Worm (Caenorhabditis elegans) whole organism, dauer: ENCODE results near the gene F44F4.3.

Experiments
- unc-62 ChIP-seq: sonication (generic microtip); optimal IDR thresholded peaks from 2 replicates; lab custom pipeline; 2017; ENCODE audit warnings: missing biosample characterization, missing genetic modification reagents, missing genetic modification characterization

The F44F4.3 gene

DNA sequence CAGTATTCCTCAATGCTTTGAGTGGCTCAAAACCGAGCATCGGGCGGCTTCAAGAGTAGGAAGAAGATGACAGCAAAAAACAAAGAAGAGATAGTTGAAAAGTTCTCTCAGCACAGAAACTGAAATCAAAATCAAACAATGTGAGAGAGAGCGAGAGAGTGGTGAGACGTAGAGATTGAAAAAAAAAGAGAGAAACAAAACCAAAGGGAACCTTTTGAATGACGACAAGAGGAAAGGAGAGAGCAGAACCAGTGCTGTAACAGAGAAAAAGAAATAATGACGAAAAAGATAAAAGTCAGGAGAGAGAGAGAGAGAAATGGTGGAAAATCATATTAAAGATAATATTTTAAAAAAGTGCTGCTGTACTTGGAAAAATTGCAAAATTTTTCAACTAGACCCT lies 18.5 kb downstream of the F44F4.3 start:
- no peak for TF ChIP-seq unc-62 (GFP tag; lab: Kevin White, UChicago)

DNA sequence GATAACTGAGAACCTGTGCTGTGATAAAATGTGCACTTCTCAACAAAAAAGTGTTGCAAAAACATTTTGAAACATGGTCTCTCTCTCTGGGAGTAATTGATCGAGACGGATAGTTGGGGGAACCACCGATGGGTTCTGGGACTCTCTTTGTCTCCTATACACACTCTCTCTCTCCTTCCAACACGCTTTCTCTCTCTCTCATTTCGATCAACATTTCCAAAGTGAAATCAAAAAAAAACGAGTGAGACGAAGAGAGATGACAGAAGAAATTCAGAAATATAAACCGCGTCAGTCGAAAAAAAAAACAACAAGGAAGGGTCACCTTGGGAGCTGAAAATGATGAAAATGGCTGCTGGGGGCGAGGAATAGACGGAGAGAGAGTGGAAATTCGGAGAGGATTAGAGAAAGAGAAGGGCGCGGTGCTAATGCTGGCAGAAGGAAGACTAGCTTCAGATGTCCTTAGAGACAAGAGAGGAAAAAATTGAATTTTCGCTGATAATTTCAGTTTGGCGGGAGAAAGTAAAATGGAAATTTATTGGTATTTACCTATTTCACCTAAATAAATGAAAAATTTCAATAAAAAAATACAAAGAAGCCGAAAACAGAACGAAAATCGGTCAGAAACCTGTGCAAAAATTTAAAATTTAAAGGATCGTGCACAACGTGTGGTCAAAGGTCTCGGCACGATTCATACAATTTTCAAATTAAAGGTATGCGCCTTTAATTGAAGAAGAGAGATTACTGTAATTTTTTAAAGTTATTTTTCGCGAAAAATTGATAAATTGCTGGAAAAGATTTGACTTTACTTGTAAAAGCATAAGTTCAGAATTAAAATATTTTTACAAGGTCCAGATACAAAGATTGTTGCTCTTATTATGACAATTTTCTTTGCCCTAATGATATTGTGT lies 22.7 kb downstream of the F44F4.3 start:
- no peak for TF ChIP-seq unc-62 (GFP tag; lab: Kevin White, UChicago)

DNA sequence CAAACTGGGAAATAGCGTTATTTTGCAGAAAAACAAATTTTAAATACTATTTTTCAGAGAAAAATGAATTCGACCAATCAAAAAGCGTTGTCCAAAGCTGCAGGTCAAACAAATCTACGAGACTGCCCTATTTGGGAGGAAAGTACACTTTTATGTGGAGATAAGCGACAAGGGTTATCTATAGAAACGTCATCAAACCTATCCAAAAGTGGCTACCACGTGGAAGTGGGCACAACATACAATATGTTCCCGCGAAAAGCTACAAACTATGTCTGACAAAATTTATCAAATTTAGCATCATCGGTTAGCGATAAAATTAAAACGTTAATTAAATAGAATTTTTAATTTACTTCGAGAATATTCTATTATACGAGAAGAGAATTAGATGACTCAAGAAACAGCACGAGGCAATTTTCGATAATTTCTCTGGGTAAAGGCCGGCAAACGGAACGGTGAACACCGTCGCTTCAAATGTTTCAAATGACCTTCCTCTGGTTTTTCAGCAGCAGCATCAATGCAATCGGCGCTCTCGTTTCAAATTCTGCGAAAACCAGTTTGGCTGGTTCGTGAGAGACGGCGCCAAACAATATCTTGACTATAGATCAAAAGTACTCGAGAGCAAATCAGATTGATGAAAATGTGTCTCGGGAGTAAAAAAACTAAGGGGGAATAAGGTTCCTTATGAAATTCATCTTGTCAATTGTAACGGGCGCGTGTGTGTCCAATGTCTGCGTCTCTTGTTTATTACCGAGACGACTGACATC lies 23.8 kb downstream of the F44F4.3 start:
- TF ChIP-seq unc-62 (GFP tag; lab: Kevin White, UChicago) = no peak

DNA sequence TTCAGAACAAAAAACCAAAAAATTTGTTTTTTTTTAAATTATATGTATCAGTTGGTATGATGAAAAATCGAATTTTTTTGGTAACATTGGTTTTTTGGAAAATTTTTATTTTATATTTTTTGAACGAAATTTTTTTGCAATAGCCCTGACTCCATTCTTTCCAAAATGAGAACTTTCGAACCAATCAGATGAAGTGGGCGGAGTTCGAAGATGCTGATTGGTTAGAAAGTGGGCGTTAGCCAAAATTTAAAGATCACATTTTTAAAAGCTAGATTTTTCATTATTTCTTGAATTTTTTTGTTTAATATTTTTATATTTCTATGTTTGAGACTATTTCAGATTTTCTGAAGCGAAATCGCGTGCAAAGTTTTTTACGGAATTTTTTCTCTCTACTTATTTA lies 24.4 kb downstream of the F44F4.3 start:
- no peak for TF ChIP-seq unc-62 (GFP tag; lab: Kevin White, UChicago)

DNA sequence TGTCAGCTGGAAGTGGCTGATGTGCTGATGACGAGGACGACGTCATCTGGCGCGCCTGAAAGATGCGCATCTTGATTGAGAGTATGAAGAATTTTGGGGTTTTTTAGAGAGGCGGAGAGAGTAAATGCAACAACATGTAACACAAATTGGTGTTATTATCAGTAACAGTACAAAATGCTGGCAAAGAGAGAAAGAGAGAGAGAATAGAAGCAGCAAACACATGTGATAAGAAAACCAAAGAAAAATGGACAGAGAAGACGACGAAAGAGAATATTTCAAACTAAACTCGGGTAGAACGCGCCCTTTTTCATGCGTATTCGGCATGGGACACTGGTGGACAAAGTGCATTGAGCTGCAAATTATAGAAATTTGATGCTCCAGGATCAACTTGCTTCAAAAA lies 24.9 kb downstream of the F44F4.3 start, which contains the start of gene M106.3:
Gene M106.3 (minus strand): TSS at position 70 of the 400 bp plus-strand sequence.
- no peak for TF ChIP-seq unc-62 (GFP tag; lab: Kevin White, UChicago)

DNA sequence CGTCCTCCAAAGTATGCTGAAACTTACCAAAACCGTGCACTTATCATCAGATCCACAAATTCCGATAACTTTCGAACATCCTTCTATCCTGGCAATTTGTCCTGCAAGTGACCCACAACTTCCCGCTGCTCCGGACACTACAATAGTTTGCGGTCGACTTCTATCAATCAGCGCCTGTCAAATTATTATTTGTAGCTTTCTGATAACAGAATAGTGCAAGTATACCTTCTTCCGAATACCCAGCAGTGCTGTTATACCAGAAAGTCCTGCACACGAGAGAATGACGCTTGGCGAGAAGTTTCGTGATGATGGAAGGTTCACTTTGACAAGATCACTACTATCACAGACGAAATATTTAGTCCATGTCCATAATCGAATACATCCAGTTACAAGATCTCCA lies 26.4 kb downstream of the F44F4.3 start:
- no peak for TF ChIP-seq unc-62 (GFP tag; lab: Kevin White, UChicago)

DNA sequence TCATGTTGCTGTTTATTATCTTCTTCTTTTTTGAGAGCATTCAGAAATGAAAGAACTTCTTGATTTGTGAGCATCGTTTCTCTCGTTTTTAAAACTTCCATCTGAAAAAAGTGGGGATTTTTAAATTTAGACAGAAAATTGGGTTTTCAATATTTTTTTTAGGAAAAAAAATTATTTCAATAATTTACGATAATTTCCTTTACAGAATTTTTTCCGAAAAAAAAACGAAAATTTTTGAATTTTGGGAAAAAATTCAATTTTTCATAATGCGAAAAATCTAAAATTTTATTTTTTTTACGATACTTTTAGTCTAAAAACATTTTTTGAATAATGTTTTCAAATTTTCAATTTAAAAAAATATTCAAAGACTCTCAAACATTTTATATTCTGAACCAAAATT lies 28.6 kb downstream of the F44F4.3 start, which contains the start of gene M106.7:
Gene M106.7 (minus strand): TSS at position 101 of the 400 bp plus-strand sequence.
- no peak for TF ChIP-seq unc-62 (GFP tag; lab: Kevin White, UChicago)

DNA sequence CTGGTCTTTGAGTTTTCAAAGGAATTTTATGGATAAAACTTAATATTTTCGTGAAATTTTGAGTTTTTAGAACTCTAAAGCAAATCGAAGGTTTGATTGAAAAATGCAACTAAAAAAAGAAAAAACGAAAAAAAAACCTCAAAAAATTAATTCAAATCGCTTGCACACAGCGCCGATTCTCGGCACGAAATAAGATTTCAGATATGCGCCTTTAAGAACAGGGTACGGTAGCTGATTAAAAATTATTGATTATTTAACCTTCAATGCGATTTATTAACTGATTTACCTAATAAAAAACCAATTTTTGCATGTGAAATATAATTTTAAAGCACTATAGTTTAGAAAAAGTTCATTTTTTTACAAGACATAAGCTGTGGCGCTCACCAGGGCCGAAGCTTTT lies 32.8 kb downstream of the F44F4.3 start:
- no peak for TF ChIP-seq unc-62 (GFP tag; lab: Kevin White, UChicago)

DNA sequence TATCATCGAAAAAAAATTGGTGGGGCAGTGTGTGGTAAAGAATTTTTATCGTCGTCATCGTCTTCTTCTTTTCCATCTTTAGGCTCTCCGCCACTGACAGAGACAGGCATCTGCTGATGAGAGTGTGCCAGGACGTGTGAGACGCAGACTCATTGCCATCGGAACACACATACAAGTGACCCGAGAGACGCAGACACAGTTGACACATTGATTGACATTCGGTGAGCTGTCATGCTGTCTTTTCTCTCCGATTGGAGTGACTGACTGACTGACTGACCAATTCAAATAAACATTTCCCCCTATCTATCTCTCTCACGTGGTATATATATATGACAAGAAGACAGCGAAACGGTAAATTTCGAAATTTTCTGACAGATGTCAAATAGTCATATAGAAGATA lies 34.6 kb downstream of the F44F4.3 start:
- TF ChIP-seq unc-62 (GFP tag; lab: Kevin White, UChicago) = no peak

DNA sequence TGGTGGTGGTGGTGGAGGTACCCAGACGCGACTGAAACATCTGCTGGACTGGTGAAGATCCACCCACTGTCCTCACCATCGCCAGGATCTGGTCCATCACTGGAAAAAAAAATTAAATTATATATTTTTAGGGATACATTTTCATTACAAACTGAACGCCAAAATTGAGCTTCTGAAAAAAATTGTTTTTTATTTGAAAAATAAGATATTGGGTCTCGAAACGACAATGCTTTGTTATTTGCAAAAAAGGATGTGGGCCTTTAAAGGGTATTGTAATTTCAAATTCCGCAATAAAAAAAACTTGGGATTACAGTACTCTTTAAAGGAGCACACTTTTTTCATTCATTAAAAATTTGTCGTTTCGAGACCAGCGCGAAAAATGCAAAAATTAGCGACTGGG lies 35.8 kb downstream of the F44F4.3 start, which contains the start of gene M106.2:
Gene M106.2 (minus strand): TSS at position 101 of the 400 bp plus-strand sequence.
- TF ChIP-seq unc-62 (GFP tag; lab: Kevin White, UChicago) = no peak

DNA sequence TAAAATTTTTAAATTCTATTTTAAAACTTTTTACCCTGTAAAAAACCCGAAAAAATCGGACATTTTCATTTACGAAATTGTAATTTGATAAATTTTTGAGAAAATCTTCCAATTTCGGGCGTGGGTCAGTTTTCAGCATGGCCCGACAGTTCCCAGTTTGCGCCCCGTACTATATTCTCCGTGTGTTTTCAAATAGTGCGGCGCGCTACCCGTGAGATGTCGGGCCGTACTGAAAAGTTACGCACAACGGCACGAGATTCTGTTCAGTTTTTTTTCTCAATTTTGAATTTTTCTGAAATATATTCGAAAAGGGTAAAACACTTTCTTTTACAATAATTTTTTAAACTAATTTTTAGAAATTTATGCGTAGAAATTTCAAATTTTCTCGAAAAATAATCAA lies 38.7 kb downstream of the F44F4.3 start:
- no peak for TF ChIP-seq unc-62 (GFP tag; lab: Kevin White, UChicago)

DNA sequence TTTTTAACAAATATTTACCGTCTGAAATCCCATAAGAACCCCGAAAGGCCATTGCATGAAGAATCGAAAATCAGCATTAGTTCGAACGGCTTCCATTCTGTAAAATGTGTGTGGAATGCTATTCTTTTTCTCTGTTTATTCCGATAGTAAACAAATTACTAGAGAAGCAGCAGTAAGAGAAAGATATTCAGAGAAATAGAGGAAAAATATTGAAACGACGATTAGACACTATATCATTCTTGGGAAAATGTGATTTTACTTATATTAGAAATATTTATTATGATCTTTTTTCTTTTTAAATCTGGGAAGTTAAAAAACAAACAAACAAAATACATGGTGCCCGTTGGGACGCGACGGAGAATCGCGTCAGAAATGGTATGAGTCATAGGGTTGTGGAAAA lies 42.2 kb downstream of the F44F4.3 start, which contains the start of gene M106.8:
Gene M106.8 (minus strand): TSS at position 101 of the 400 bp plus-strand sequence.
- no peak for TF ChIP-seq unc-62 (GFP tag; lab: Kevin White, UChicago)

DNA sequence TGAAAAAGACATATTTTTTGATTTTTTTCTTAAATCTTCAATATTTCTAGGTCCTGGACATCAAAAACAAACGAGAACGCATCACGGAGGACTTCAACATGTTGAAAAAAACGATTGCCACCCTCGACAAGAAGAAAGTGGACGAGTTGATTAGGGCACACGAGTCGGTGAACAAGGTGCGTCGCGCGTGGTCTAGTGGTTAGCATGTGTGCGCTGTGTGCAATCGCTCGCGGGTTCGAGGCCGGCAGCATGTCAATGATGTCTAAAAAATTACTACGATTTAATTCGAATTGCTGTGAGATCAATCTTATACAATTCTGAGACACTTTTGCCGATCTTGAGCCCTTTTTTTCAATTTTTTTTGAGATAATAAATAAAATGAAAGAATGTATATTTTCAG lies 45.7 kb downstream of the F44F4.3 start:
- TF ChIP-seq unc-62 (GFP tag; lab: Kevin White, UChicago) = no peak

DNA sequence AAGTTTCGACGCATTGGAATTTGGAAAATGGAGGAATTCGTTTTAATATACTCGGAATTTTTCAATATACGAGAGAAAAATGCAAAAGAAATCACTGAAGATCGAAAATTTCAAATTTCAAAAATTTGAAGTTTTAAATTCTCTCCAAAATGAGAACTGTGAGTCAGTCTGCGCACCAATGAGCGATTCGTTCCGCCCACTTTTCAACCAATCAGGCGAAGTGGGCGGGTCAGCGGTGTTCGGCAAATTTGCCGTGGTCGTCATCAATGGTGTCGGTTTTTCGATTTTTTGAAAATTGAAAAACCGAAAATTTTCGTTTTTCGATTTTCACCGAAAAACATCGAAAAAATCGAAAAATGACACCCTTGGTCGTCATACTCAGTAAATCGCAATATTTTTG lies 47.2 kb downstream of the F44F4.3 start:
- no peak for TF ChIP-seq unc-62 (GFP tag; lab: Kevin White, UChicago)

DNA sequence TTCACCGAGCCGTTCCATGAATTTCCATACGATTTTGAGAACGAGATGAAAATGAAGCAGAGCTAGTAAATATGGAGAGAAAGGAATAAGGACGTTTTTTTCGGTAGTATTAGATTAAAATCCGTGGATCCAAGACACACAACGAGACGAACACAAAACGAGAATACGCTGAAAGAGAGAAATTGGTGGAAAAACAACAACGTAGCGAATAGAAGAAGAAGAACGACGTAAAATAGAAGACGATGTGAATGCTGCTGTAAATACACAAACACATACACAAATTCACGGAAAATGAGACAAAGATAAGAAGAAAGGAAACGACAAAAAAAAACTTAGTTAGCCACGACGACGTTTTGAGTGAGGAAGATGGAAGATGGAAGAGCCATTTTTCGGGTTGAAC lies 51.0 kb downstream of the F44F4.3 start:
- no peak for TF ChIP-seq unc-62 (GFP tag; lab: Kevin White, UChicago)
